Worm (Caenorhabditis elegans): ENCODE data around the gene atg-9.

The atg-9 gene

ce11 chrV:381227-381950 is 32.2 kb downstream of the atg-9 start, which contains the start of gene ZK6.8:
Gene ZK6.8 (plus strand): TSS chrV:381908.
- no peak for TF ChIP-seq dao-5 (tag; optimal IDR thresholded peaks at IDR 0.05)
- no peak for TF ChIP-seq him-1 (tag; optimal IDR thresholded peaks at IDR 0.05)
- TF ChIP-seq W03F9.2 (tag; optimal IDR thresholded peaks at IDR 0.05) = no peak

DNA sequence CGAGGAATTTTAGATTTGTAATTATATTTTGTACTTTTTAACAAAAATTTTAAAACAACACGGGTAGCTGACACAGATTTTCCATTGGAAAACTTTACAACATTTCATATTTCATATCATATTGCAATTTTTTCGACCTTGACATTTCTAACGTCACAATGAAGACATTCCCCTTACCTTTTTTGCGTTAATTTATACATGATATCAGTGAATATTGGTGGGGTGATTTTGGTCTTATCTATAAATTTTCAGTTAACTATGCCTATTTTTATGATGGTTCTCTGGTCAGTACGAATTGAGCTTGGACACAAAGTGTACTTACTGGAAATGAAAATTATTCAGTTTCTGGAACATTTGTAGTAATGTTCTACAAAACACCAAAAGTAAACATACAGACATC is 35.3 kb downstream of the atg-9 start:
- no peak for TF ChIP-seq dao-5 (tag; optimal IDR thresholded peaks at IDR 0.05)
- TF ChIP-seq W03F9.2 (tag; optimal IDR thresholded peaks at IDR 0.05) = no peak
- TF ChIP-seq him-1 (tag; optimal IDR thresholded peaks at IDR 0.05) = no peak

DNA sequence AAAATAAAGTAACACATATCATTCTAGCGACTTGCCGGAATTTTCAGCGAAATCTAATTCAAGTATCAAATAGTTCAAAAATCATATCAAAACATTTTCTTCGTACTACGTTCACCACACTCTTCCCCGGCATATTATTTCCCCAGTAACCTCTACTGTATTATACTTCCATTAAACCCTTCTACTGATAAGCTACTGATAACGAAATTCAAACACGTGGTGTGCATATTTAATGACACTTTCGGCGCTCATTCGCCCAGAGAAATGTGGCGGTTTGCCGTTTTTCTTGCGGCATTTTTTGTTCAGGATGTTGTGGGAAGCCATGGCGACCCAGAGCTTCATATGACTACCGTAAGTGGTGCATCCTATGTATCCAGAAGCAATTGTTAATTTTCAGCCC is 36.3 kb downstream of the atg-9 start, which contains the start of gene lipl-5:
Gene lipl-5 (plus strand): TSS at position 259 of the 400 bp plus-strand sequence.
- TF ChIP-seq W03F9.2 (tag; optimal IDR thresholded peaks at IDR 0.05) (no peak), him-1 (tag; optimal IDR thresholded peaks at IDR 0.05) (no peak), dao-5 (tag; optimal IDR thresholded peaks at IDR 0.05) (no peak)

- TF ChIP-seq him-1 (tag; optimal IDR thresholded peaks at IDR 0.05) (no peak), dao-5 (tag; optimal IDR thresholded peaks at IDR 0.05) (no peak), W03F9.2 (tag; optimal IDR thresholded peaks at IDR 0.05) (no peak)
Measured at ce11 chrV:388397-388796, 39.2 kb downstream of the atg-9 start, which contains the start of gene ZK6.6. Gene ZK6.6 (plus strand): TSS chrV:388697.

- TF ChIP-seq W03F9.2 (tag; optimal IDR thresholded peaks at IDR 0.05) (no peak), dao-5 (tag; optimal IDR thresholded peaks at IDR 0.05) (no peak), him-1 (tag; optimal IDR thresholded peaks at IDR 0.05) (no peak)
Measured at ce11 chrV:392199-392678, 43.1 kb downstream of the atg-9 start, which contains the start of gene nhr-254. Gene nhr-254 (plus strand): TSS chrV:392628.

- TF ChIP-seq W03F9.2 (tag; optimal IDR thresholded peaks at IDR 0.05) = no peak
- TF ChIP-seq dao-5 (tag; optimal IDR thresholded peaks at IDR 0.05) = no peak
- no peak for TF ChIP-seq him-1 (tag; optimal IDR thresholded peaks at IDR 0.05)
Measured at ce11 chrV:396309-396708, 47.1 kb downstream of the atg-9 start, which contains the start of gene nhr-253. Gene nhr-253 (plus strand): TSS chrV:396593.

DNA sequence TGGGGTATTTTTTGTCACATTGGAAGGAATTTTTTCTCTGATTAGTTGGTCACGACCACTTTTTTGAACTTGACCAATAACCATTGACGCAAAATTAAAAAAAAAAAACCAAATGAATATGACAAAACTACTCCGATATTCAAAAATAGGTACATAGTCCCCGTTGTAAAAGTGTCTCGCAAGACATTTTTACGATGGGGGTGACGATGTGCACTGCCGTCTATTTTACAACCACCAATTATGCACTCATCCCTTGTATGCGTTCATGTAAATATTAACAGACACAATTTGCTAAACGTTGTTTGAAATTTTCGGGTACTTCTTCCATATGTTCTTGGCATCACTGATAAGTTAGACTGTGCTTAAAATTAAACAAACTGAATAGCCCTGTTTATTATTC is 50.5 kb downstream of the atg-9 start, which contains the start of gene scl-27:
Gene scl-27 (plus strand): TSS at position 301 of the 400 bp plus-strand sequence.
- TF ChIP-seq dao-5 (tag; optimal IDR thresholded peaks at IDR 0.05) (no peak), W03F9.2 (tag; optimal IDR thresholded peaks at IDR 0.05) (no peak), him-1 (tag; optimal IDR thresholded peaks at IDR 0.05) (no peak)

- no peak for TF ChIP-seq dao-5 (tag; optimal IDR thresholded peaks at IDR 0.05)
- no peak for TF ChIP-seq him-1 (tag; optimal IDR thresholded peaks at IDR 0.05)
- no peak for TF ChIP-seq W03F9.2 (tag; optimal IDR thresholded peaks at IDR 0.05)
Measured at ce11 chrV:403028-403427, 53.8 kb downstream of the atg-9 start, which contains the start of gene srh-62. Gene srh-62 (minus strand): TSS chrV:403128.

ce11 chrV:404210-404669 is 55.1 kb downstream of the atg-9 start, which contains the start of gene nhr-252:
Gene nhr-252 (plus strand): TSS chrV:404619.
- TF ChIP-seq W03F9.2 (tag; optimal IDR thresholded peaks at IDR 0.05) = no peak
- no peak for TF ChIP-seq dao-5 (tag; optimal IDR thresholded peaks at IDR 0.05)
- no peak for TF ChIP-seq him-1 (tag; optimal IDR thresholded peaks at IDR 0.05)
